Worm (Caenorhabditis elegans) whole organism, L4/young adult: ENCODE measurements around the gene Y75B7AL.2.

Experiments used
- W03F9.2 ChIP-seq: fragments of 150-350 bp; optimal IDR thresholded peaks from 2 replicates; lab custom pipeline; 2014; ENCODE audit warnings: missing biosample characterization, missing genetic modification characterization
- dao-5 ChIP-seq: sonication (generic microtip); optimal IDR thresholded peaks from 2 replicates; lab custom pipeline; 2016; ENCODE audit warnings: missing genotype, missing genetic modification characterization, moderate library complexity, missing compliant biosample characterization
- him-1 ChIP-seq: sonication (generic microtip); optimal IDR thresholded peaks from 2 replicates; lab custom pipeline; 2016; ENCODE audit warnings: missing genotype, missing genetic modification reagents, missing genetic modification characterization, missing compliant biosample characterization

DNA sequence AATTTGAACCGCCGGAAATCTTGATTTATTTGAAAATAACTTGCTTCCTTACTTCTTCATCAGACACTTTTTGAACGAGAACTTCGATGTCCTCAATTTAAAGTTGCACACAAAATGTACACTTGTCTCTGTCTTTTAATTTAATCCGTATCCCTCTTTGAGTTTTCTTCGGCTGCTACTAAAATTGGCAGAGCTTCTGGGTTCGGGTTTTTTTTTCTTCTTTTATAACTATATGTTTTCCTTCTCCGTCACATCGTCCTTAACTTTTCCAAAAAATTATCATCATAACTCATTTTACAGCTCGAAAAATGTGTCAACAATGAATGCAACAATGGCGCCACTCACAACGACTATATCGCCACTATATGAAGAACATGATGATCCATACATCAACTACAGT lies 6.1 kb downstream of the Y75B7AL.2 start, which contains the start of gene glb-33:
- no peak for TF ChIP-seq him-1
- TF ChIP-seq dao-5 (tag; lab: Kevin White, UChicago): no peak
- TF ChIP-seq W03F9.2: no peak
